Worm (Caenorhabditis elegans) whole organism, L4 larva: ENCODE measurements around the gene ldh-1.

Experiments
- F37D6.2 ChIP-seq: sonication (generic microtip); optimal IDR thresholded peaks from 2 replicates; lab custom pipeline; 2016; ENCODE audit warnings: mild to moderate bottlenecking, missing genetic modification characterization, missing compliant biosample characterization
- F44E2.7 ChIP-seq: fragments of 200-800 bp; sonication (Bioruptor generic); IDR thresholded peaks from 2 replicates; pipeline ENCODE4 v2.1.2; 2022; ENCODE audit warnings: missing genetic modification characterization, missing compliant biosample characterization
- R02D3.7 ChIP-seq: fragments of 150-350 bp; sonication (generic microtip); optimal IDR thresholded peaks from 3 replicates; lab custom pipeline; 2014; ENCODE audit warnings: missing biosample characterization, missing genetic modification characterization
- T20F7.1 ChIP-seq: fragments of 200-800 bp; sonication (Bioruptor generic); optimal IDR thresholded peaks from 2 replicates; lab custom pipeline; 2018; ENCODE audit warnings: mild to moderate bottlenecking, missing genetic modification characterization, missing compliant biosample characterization
- T26A8.4 ChIP-seq: fragments of 200-800 bp; sonication (Bioruptor generic); IDR thresholded peaks from 2 replicates; pipeline ENCODE4 v1.3.6; 2022; ENCODE audit warnings: missing genetic modification characterization, missing compliant biosample characterization
- Y105C5A.15 ChIP-seq: fragments of 200-800 bp; sonication (Bioruptor generic); IDR thresholded peaks from 2 replicates; pipeline ENCODE4 v1.3.6; 2022; ENCODE audit warnings: missing genetic modification characterization, missing compliant biosample characterization
- Y48G9A.11 ChIP-seq: fragments of 200-800 bp; sonication (Bioruptor generic); IDR thresholded peaks from 2 replicates; pipeline ENCODE4 v1.3.6; 2022; ENCODE audit warnings: missing genetic modification reagents, missing genetic modification characterization, missing compliant biosample characterization
- Y75B8A.6 ChIP-seq: fragments of 200-800 bp; sonication (Bioruptor generic); IDR thresholded peaks from 2 replicates; pipeline ENCODE4 v1.3.6; 2022; ENCODE audit warnings: missing genetic modification reagents, missing genetic modification characterization, missing compliant biosample characterization
- arid-1 ChIP-seq: fragments of 200-800 bp; sonication (Bioruptor generic); conservative IDR thresholded peaks from 2 replicates; pipeline ENCODE4 v1.3.6; 2022; ENCODE audit warnings: missing genetic modification reagents, missing genetic modification characterization, missing compliant biosample characterization
- ceh-20 ChIP-seq: fragments of 200-800 bp; sonication (Bioruptor generic); IDR thresholded peaks from 2 replicates; pipeline ENCODE4 v1.3.6; 2022; ENCODE audit warnings: missing genetic modification reagents, missing genetic modification characterization, missing compliant biosample characterization
- ceh-28 ChIP-seq: fragments of 150-350 bp; optimal IDR thresholded peaks from 2 replicates; lab custom pipeline; 2014; ENCODE audit warnings: missing biosample characterization, missing genetic modification reagents, missing genetic modification characterization
- ceh-32 ChIP-seq: sonication (generic microtip); optimal IDR thresholded peaks from 2 replicates; lab custom pipeline; 2016; ENCODE audit warnings: mild to moderate bottlenecking, missing genetic modification characterization, missing compliant biosample characterization; ENCODE audit not compliant: poor library complexity
- daf-12 ChIP-seq: fragments of 150-350 bp; optimal IDR thresholded peaks from 2 replicates; lab custom pipeline; 2014; ENCODE audit warnings: missing biosample characterization, missing genetic modification reagents, missing genetic modification characterization
- daf-16 ChIP-seq, 3 experiments: sonication (generic microtip); optimal IDR thresholded peaks; 2 replicates each; lab custom pipeline; 2016 to 2017; ENCODE audit warnings: missing genetic modification characterization in 3 of 3, missing genetic modification reagents in 3 of 3, mild to moderate bottlenecking in 2 of 3, missing compliant biosample characterization in 2 of 3, missing biosample characterization in 1 of 3, moderate library complexity in 1 of 3
- daf-19 ChIP-seq: fragments of 200-800 bp; sonication (Bioruptor generic); conservative IDR thresholded peaks from 2 replicates; pipeline ENCODE4 v1.3.6; 2022; ENCODE audit warnings: missing genetic modification characterization, missing compliant biosample characterization
- dve-1 ChIP-seq: sonication (generic microtip); optimal IDR thresholded peaks from 2 replicates; lab custom pipeline; 2017; ENCODE audit warnings: antibody characterized with exemption, mild to moderate bottlenecking, missing genetic modification characterization, missing compliant biosample characterization; ENCODE audit not compliant: insufficient read depth
- fkh-10 ChIP-seq: fragments of 150-350 bp; optimal IDR thresholded peaks from 2 replicates; lab custom pipeline; 2014; ENCODE audit warnings: missing biosample characterization, missing genetic modification reagents, missing genetic modification characterization
- gei-8 ChIP-seq: fragments of 200-800 bp; sonication (Bioruptor generic); optimal IDR thresholded peaks from 2 replicates; lab custom pipeline; 2018; ENCODE audit warnings: mild to moderate bottlenecking, missing genetic modification characterization, missing compliant biosample characterization
- hmg-1.1 ChIP-seq: fragments of 200-800 bp; sonication (Bioruptor generic); IDR thresholded peaks from 2 replicates; pipeline ENCODE4 v1.3.6; 2022; ENCODE audit warnings: missing genetic modification reagents, missing genetic modification characterization, missing compliant biosample characterization
- lin-15B ChIP-seq: fragments of 150-350 bp; sonication (generic microtip); optimal IDR thresholded peaks from 3 replicates; lab custom pipeline; 2014; ENCODE audit warnings: missing biosample characterization, missing genetic modification characterization
- lin-29 ChIP-seq: fragments of 200-800 bp; sonication (Bioruptor generic); IDR thresholded peaks from 2 replicates; pipeline ENCODE4 v1.3.6; 2022; ENCODE audit warnings: missing genetic modification reagents, missing genetic modification characterization, missing compliant biosample characterization
- madf-9 ChIP-seq: fragments of 200-800 bp; sonication (Bioruptor generic); conservative IDR thresholded peaks from 2 replicates; pipeline ENCODE4 v1.3.6; 2022; ENCODE audit warnings: missing genetic modification reagents, missing genetic modification characterization, missing compliant biosample characterization
- mdl-1 ChIP-seq, 2 experiments: fragments of 150-350 bp in 1 of 2; sonication (generic microtip) in 1 of 2; optimal IDR thresholded peaks; 2 replicates each; lab custom pipeline; 2014 to 2017; ENCODE audit warnings: missing biosample characterization in 2 of 2, missing genetic modification characterization in 2 of 2
- mdt-29 ChIP-seq: fragments of 200-800 bp; sonication (Bioruptor generic); IDR thresholded peaks from 2 replicates; pipeline ENCODE4 v1.3.6; 2022; ENCODE audit warnings: missing genetic modification reagents, missing genetic modification characterization, missing compliant biosample characterization
- mep-1 ChIP-seq: fragments of 150-350 bp; sonication (generic microtip); optimal IDR thresholded peaks from 3 replicates; lab custom pipeline; 2014; ENCODE audit warnings: missing biosample characterization, missing genetic modification characterization
- mxl-3 ChIP-seq: fragments of 200-800 bp; sonication (Bioruptor generic); optimal IDR thresholded peaks from 2 replicates; lab custom pipeline; 2018; ENCODE audit warnings: mild to moderate bottlenecking, missing genetic modification characterization, missing compliant biosample characterization
- nhr-102 ChIP-seq: sonication (generic microtip); optimal IDR thresholded peaks from 2 replicates; lab custom pipeline; 2016; ENCODE audit warnings: mild to moderate bottlenecking, missing genetic modification characterization, moderate library complexity, missing compliant biosample characterization
- nhr-11 ChIP-seq: fragments of 150-350 bp; optimal IDR thresholded peaks from 2 replicates; lab custom pipeline; 2014; ENCODE audit warnings: missing biosample characterization, missing genetic modification characterization
- nhr-25 ChIP-seq: sonication (generic microtip); optimal IDR thresholded peaks from 2 replicates; lab custom pipeline; 2017; ENCODE audit warnings: missing genetic modification characterization, mild to moderate bottlenecking, missing compliant biosample characterization, antibody characterized with exemption, moderate library complexity, borderline replicate concordance; ENCODE audit not compliant: insufficient read depth
- nhr-41 ChIP-seq: fragments of 200-800 bp; sonication (Bioruptor generic); IDR thresholded peaks from 2 replicates; pipeline ENCODE4 v1.3.6; 2022; ENCODE audit warnings: missing genetic modification reagents, missing genetic modification characterization, missing compliant biosample characterization
- nhr-42 ChIP-seq: fragments of 200-800 bp; sonication (Bioruptor generic); IDR thresholded peaks from 2 replicates; pipeline ENCODE4 v1.3.6; 2022; ENCODE audit warnings: missing genetic modification characterization, missing compliant biosample characterization
- nhr-76 ChIP-seq: fragments of 150-350 bp; optimal IDR thresholded peaks from 2 replicates; lab custom pipeline; 2014; ENCODE audit warnings: missing biosample characterization, missing genetic modification characterization
- saeg-2 ChIP-seq: fragments of 200-800 bp; sonication (Bioruptor generic); IDR thresholded peaks from 2 replicates; pipeline ENCODE4 v1.3.6; 2022; ENCODE audit warnings: missing genetic modification reagents, missing genetic modification characterization, missing compliant biosample characterization
- sdz-12 ChIP-seq: fragments of 200-800 bp; sonication (Bioruptor generic); optimal IDR thresholded peaks from 2 replicates; lab custom pipeline; 2018; ENCODE audit warnings: mild to moderate bottlenecking, missing genetic modification characterization, missing compliant biosample characterization
- set-16 ChIP-seq: fragments of 200-800 bp; sonication (Bioruptor generic); IDR thresholded peaks from 2 replicates; pipeline ENCODE4 v1.3.6; 2022; ENCODE audit warnings: missing genetic modification reagents, missing genetic modification characterization, missing compliant biosample characterization
- spr-1 ChIP-seq: sonication (generic microtip); optimal IDR thresholded peaks from 2 replicates; lab custom pipeline; 2016; ENCODE audit warnings: mild to moderate bottlenecking, missing genetic modification characterization, missing compliant biosample characterization
- unc-62 ChIP-seq, 3 experiments: fragments of 150-350 bp in 1 of 3; sonication (generic microtip); optimal IDR thresholded peaks in 2 of 3; peaks in 1 of 3; 1 replicate in 1 of 3; 2 replicates in 2 of 3; lab custom pipeline; 2014 to 2017; ENCODE audit warnings: missing biosample characterization in 3 of 3, missing genetic modification characterization in 3 of 3, missing genetic modification reagents in 3 of 3, missing genotype in 1 of 3
- vab-7 ChIP-seq: fragments of 200-800 bp; sonication (Bioruptor generic); IDR thresholded peaks from 2 replicates; pipeline ENCODE4 v1.3.6; 2022; ENCODE audit warnings: missing genetic modification reagents, missing genetic modification characterization, missing compliant biosample characterization
- zag-1 ChIP-seq: fragments of 150-350 bp; optimal IDR thresholded peaks from 2 replicates; lab custom pipeline; 2014; ENCODE audit warnings: missing biosample characterization, missing genetic modification characterization
- zfp-2 ChIP-seq: sonication (generic microtip); optimal IDR thresholded peaks from 2 replicates; lab custom pipeline; 2016; ENCODE audit warnings: mild to moderate bottlenecking, missing genetic modification characterization, missing compliant biosample characterization
- zfp-3 ChIP-seq: fragments of 200-800 bp; sonication (Bioruptor generic); conservative IDR thresholded peaks from 2 replicates; pipeline ENCODE4 v1.3.6; 2022; ENCODE audit warnings: missing genetic modification reagents, missing genetic modification characterization, missing compliant biosample characterization
- zip-11 ChIP-seq: fragments of 200-800 bp; sonication (Bioruptor generic); IDR thresholded peaks from 2 replicates; pipeline ENCODE4 v1.3.6; 2022; ENCODE audit warnings: missing genetic modification characterization, missing compliant biosample characterization
- ztf-11 ChIP-seq: fragments of 150-350 bp; optimal IDR thresholded peaks from 2 replicates; lab custom pipeline; 2014; ENCODE audit warnings: missing biosample characterization, missing genetic modification characterization
- ztf-7 ChIP-seq: fragments of 150-350 bp; optimal IDR thresholded peaks from 2 replicates; lab custom pipeline; 2014; ENCODE audit warnings: missing biosample characterization, missing genetic modification characterization

ldh-1 gene

DNA sequence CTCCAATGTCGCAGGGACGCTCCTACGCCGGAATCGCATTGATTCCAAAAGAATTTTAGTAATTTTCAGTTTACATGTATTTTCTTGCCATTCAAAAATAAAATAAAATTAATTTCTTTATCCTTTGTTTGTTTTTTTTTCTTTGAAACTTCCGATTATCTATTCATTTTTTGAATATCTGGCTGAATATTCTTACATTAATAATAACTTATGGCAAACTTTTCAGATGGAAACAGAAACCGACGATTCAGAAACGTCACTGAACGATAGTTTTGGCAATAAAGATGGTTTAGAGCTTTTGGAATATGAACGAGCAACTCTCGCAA lies 28.1 kb upstream of the ldh-1 start, which contains the start of gene xpf-1 (continued):
- TF ChIP-seq ztf-7 (tag; lab: Kevin White, UChicago) = no peak
- TF ChIP-seq nhr-41 (GFP tag; lab: Robert Waterston, UW) = no peak
- no peak for TF ChIP-seq ceh-32
- no peak for TF ChIP-seq nhr-76 (tag; lab: Kevin White, UChicago)

DNA sequence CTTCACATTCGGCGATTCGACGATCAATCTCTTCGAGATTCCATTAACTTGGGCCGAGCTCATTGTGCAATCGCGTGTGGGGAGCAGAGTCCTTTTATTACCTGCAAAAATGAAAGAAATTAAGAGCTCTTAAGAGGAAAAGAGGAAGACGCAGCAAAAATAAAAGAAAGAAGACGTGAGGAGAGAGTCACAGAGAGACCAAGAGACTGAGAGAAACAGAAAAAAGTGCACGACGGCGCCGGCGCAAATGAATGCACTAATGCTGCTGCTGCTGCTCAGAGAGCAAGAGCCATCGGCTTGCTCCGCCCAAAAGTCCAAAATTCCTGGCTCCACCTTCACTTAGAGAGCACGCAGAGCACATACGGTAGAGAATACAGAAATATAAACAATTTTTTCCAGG lies 23.8 kb upstream of the ldh-1 start, which contains the start of gene inos-1:
Gene inos-1 (minus strand): TSS at position 101 of the 400 bp plus-strand sequence.
- no peak for TF ChIP-seq vab-7 (GFP tag; lab: Robert Waterston, UW)
- no peak for TF ChIP-seq set-16 (GFP tag; lab: Robert Waterston, UW)
- no peak for TF ChIP-seq ceh-20 (GFP tag; lab: Robert Waterston, UW)
- no peak for TF ChIP-seq spr-1 (tag; lab: Kevin White, UChicago)

ce11 chrII:11700635-11701034 lies 23.4 kb upstream of the ldh-1 start:
- TF ChIP-seq R02D3.7 (tag; lab: Kevin White, UChicago) = no peak
- TF ChIP-seq mdt-29 (GFP tag; lab: Robert Waterston, UW) = no peak

- TF ChIP-seq dve-1 (tag; lab: Kevin White, UChicago) = no peak
- no peak for TF ChIP-seq gei-8 (GFP tag; lab: Kevin White, UChicago)
- no peak for TF ChIP-seq lin-15B (tag; lab: Kevin White, UChicago)
- TF ChIP-seq arid-1 (GFP tag; lab: Robert Waterston, UW) = no peak
- no peak for TF ChIP-seq ztf-11 (tag; lab: Kevin White, UChicago)
- no peak for TF ChIP-seq ceh-20 (GFP tag; lab: Robert Waterston, UW)
- TF ChIP-seq nhr-102 (tag; lab: Kevin White, UChicago) = no peak
- TF ChIP-seq nhr-11 (tag; lab: Kevin White, UChicago) = no peak
- TF ChIP-seq T26A8.4 (GFP tag; lab: Robert Waterston, UW) = no peak
- no peak for TF ChIP-seq zfp-2
- TF ChIP-seq Y105C5A.15 (GFP tag; lab: Robert Waterston, UW) = no peak
- TF ChIP-seq unc-62 (GFP tag; optimal IDR thresholded peaks at IDR 0.05 in 1 of 2; lab: Kevin White, UChicago) = peak in 1 of 2 experiments; percentile 67
- no peak for TF ChIP-seq unc-62 (tag; optimal IDR thresholded peaks at IDR 0.05; lab: Kevin White, UChicago)
- no peak for TF ChIP-seq hmg-1.1 (GFP tag; lab: Robert Waterston, UW)
- no peak for TF ChIP-seq fkh-10 (GFP tag; lab: Kevin White, UChicago)
- TF ChIP-seq mep-1 = no peak
- no peak for TF ChIP-seq nhr-76 (tag; lab: Kevin White, UChicago)
- TF ChIP-seq mdl-1 (tag; optimal IDR thresholded peaks at IDR 0.05; lab: Kevin White, UChicago) = peak in 1 of 2 experiments; percentile 40
- no peak for TF ChIP-seq daf-12
- TF ChIP-seq Y75B8A.6 (GFP tag; lab: Robert Waterston, UW) = no peak
- no peak for TF ChIP-seq madf-9 (GFP tag; lab: Robert Waterston, UW)
- TF ChIP-seq zip-11 (GFP tag; lab: Robert Waterston, UW) = no peak
- TF ChIP-seq set-16 (GFP tag; lab: Robert Waterston, UW) = no peak
- no peak for TF ChIP-seq lin-29 (GFP tag; lab: Robert Waterston, UW)
- no peak for TF ChIP-seq sdz-12 (GFP tag; lab: Kevin White, UChicago)
- no peak for TF ChIP-seq nhr-42 (GFP tag; lab: Robert Waterston, UW)
- no peak for TF ChIP-seq T20F7.1 (GFP tag; lab: Kevin White, UChicago)
- no peak for TF ChIP-seq daf-16 (GFP tag; optimal IDR thresholded peaks at IDR 0.05; lab: Kevin White, UChicago)
- peak; percentile 74 for TF ChIP-seq daf-16 (tag; optimal IDR thresholded peaks at IDR 0.05; lab: Kevin White, UChicago)
- no peak for TF ChIP-seq F37D6.2 (tag; lab: Kevin White, UChicago)
- peak; percentile 84 for TF ChIP-seq mxl-3 (GFP tag; lab: Kevin White, UChicago)
- no peak for TF ChIP-seq nhr-25
- TF ChIP-seq daf-19 (GFP tag; lab: Robert Waterston, UW) = no peak
- no peak for TF ChIP-seq ceh-28
- TF ChIP-seq nhr-41 (GFP tag; lab: Robert Waterston, UW) = no peak
- no peak for TF ChIP-seq zfp-3 (GFP tag; lab: Robert Waterston, UW)
- TF ChIP-seq zag-1 (tag; lab: Kevin White, UChicago) = no peak
- no peak for TF ChIP-seq F44E2.7 (GFP tag; lab: Robert Waterston, UW)
- no peak for TF ChIP-seq saeg-2 (GFP tag; lab: Robert Waterston, UW)
- TF ChIP-seq Y48G9A.11 (GFP tag; lab: Robert Waterston, UW) = no peak
Observed at ce11 chrII:11705787-11706186, 18.2 kb upstream of the ldh-1 start, which contains the start of gene VF13D12L.3. TSS of gene VF13D12L.3 (plus strand) at chrII:11706009.
